Worm (Caenorhabditis elegans) whole organism, young adult: Measurements from ENCODE around the gene F35G2.3.

Source experiments
- B0261.1 ChIP-seq: sonication (generic microtip); optimal IDR thresholded peaks from 2 replicates; lab custom pipeline; 2016; ENCODE audit warnings: mild to moderate bottlenecking, missing genetic modification characterization, moderate library complexity, missing compliant biosample characterization
- C17E4.6 ChIP-seq: fragments of 200-800 bp; sonication (Bioruptor generic); IDR thresholded peaks from 2 replicates; pipeline ENCODE4 v1.3.6; 2022; ENCODE audit warnings: missing genetic modification reagents, missing genetic modification characterization, missing compliant biosample characterization
- F57C9.4 ChIP-seq: sonication (generic microtip); optimal IDR thresholded peaks from 2 replicates; lab custom pipeline; 2017; ENCODE audit warnings: mild to moderate bottlenecking, missing genetic modification characterization, missing compliant biosample characterization
- T26A5.8 ChIP-seq: sonication (generic microtip); optimal IDR thresholded peaks from 2 replicates; lab custom pipeline; 2016; ENCODE audit warnings: missing genetic modification characterization, missing compliant biosample characterization
- akir-1 ChIP-seq: fragments of 200-800 bp; sonication (Bioruptor generic); optimal IDR thresholded peaks from 2 replicates; lab custom pipeline; 2018; ENCODE audit warnings: mild to moderate bottlenecking, missing genetic modification characterization, moderate library complexity, missing compliant biosample characterization
- ama-1 ChIP-seq, 3 experiments: fragments of 150-350 bp in 1 of 3; sonication (generic microtip) in 2 of 3; optimal IDR thresholded peaks; 2 replicates each; lab custom pipeline; 2014 to 2018; ENCODE audit warnings: missing biosample characterization in 2 of 3, missing genetic modification characterization in 2 of 3, missing genetic modification reagents in 2 of 3
- bed-2 ChIP-seq: fragments of 200-800 bp; sonication (Bioruptor generic); IDR thresholded peaks from 2 replicates; pipeline ENCODE4 v1.3.6; 2022; ENCODE audit warnings: missing genetic modification reagents, missing genetic modification characterization, missing compliant biosample characterization
- cebp-1 ChIP-seq, 2 experiments: fragments of 200-800 bp in 1 of 2; sonication (Bioruptor generic) in 1 of 2; sonication (generic microtip) in 1 of 2; IDR thresholded peaks in 1 of 2; optimal IDR thresholded peaks in 1 of 2; 2 replicates each; pipeline versions ENCODE4 v1.3.6 to Lab custom; 2017 to 2022; ENCODE audit warnings: missing compliant biosample characterization in 2 of 2, missing genetic modification characterization in 2 of 2, mild to moderate bottlenecking in 1 of 2, missing genetic modification reagents in 1 of 2, moderate library complexity in 1 of 2
- ceh-40 ChIP-seq: fragments of 200-800 bp; sonication (Bioruptor generic); IDR thresholded peaks from 2 replicates; pipeline ENCODE4 v1.3.6; 2022; ENCODE audit warnings: missing genetic modification characterization, missing compliant biosample characterization
- dpff-1 ChIP-seq: sonication (generic microtip); optimal IDR thresholded peaks from 2 replicates; lab custom pipeline; 2017; ENCODE audit warnings: mild to moderate bottlenecking, missing genetic modification characterization, missing compliant biosample characterization
- let-526 ChIP-seq: fragments of 200-800 bp; sonication (Bioruptor generic); IDR thresholded peaks from 2 replicates; pipeline ENCODE4 v1.3.6; 2022; ENCODE audit warnings: missing genetic modification reagents, missing genetic modification characterization, missing compliant biosample characterization
- lsl-1 ChIP-seq: fragments of 200-800 bp; sonication (Bioruptor generic); optimal IDR thresholded peaks from 2 replicates; lab custom pipeline; 2018; ENCODE audit warnings: mild to moderate bottlenecking, missing genetic modification characterization, moderate library complexity, missing compliant biosample characterization
- nhr-27 ChIP-seq: fragments of 200-800 bp; sonication (Bioruptor generic); optimal IDR thresholded peaks from 2 replicates; lab custom pipeline; 2018; ENCODE audit warnings: mild to moderate bottlenecking, missing genetic modification characterization, moderate library complexity, missing compliant biosample characterization
- unc-62 ChIP-seq: fragments of 150-350 bp; optimal IDR thresholded peaks from 2 replicates; lab custom pipeline; 2014; ENCODE audit warnings: missing biosample characterization, missing genetic modification reagents, missing genetic modification characterization

ce11 chrIV:12212814-12213213 lies 3.4 kb downstream of the F35G2.3 start:
- TF ChIP-seq lsl-1: no peak
- TF ChIP-seq let-526 (GFP tag; lab: Robert Waterston, UW): no peak
- no peak for TF ChIP-seq bed-2 (GFP tag; lab: Robert Waterston, UW)
- no peak for TF ChIP-seq cebp-1 (GFP tag; IDR thresholded peaks at IDR 0.05; lab: Robert Waterston, UW)
- TF ChIP-seq cebp-1 (tag; optimal IDR thresholded peaks at IDR 0.05; lab: Kevin White, UChicago): no peak
- no peak for TF ChIP-seq dpff-1 (tag; lab: Kevin White, UChicago)
- no peak for TF ChIP-seq F57C9.4 (tag; lab: Kevin White, UChicago)
- TF ChIP-seq B0261.1: no peak
- TF ChIP-seq unc-62 (GFP tag; lab: Kevin White, UChicago): no peak
- no peak for TF ChIP-seq ama-1 (optimal IDR thresholded peaks at IDR 0.05; lab: Kevin White, UChicago)
- TF ChIP-seq ama-1 (GFP tag; optimal IDR thresholded peaks at IDR 0.05; lab: Kevin White, UChicago): no peak
- no peak for TF ChIP-seq akir-1 (GFP tag; lab: Kevin White, UChicago)
- no peak for TF ChIP-seq T26A5.8 (tag; lab: Kevin White, UChicago)
- no peak for TF ChIP-seq nhr-27 (tag; lab: Kevin White, UChicago)
- TF ChIP-seq C17E4.6 (GFP tag; lab: Robert Waterston, UW): no peak
- TF ChIP-seq ceh-40 (GFP tag; lab: Robert Waterston, UW): no peak
